Fruit fly (Drosophila melanogaster) whole organism, embryonic: ENCODE results near the gene Hr83.
A peak's percentile ranks its signal among the peaks of the same experiment; 100 is the strongest.

Source experiments
- Asciz ChIP-seq: fragments of 200-800 bp; sonication (Bioruptor generic); optimal IDR thresholded peaks from 2 replicates; lab custom pipeline; 2017; ENCODE audit warnings: missing biosample characterization, mild to moderate bottlenecking, missing genetic modification characterization, missing genetic modification reagents
- Atf6 ChIP-seq: fragments of 200-800 bp; sonication (Bioruptor generic); IDR thresholded peaks from 2 replicates; pipeline ENCODE4 v1.3.6; 2022; ENCODE audit warnings: missing biosample characterization, missing genetic modification characterization
- C15 ChIP-seq: fragments of 200-800 bp; sonication (Bioruptor generic); IDR thresholded peaks from 3 replicates; pipeline ENCODE4 v1.3.6; 2022; ENCODE audit warnings: missing biosample characterization, missing genetic modification characterization
- CG10979 ChIP-seq: fragments of 200-800 bp; sonication (Bioruptor generic); optimal IDR thresholded peaks from 2 replicates; lab custom pipeline; 2018; ENCODE audit warnings: missing biosample characterization, mild to moderate bottlenecking, missing genetic modification characterization, moderate library complexity
- CG11696 ChIP-seq: fragments of 200-800 bp; sonication (Bioruptor generic); IDR thresholded peaks from 2 replicates; pipeline ENCODE4 v1.3.6; 2022; ENCODE audit warnings: missing biosample characterization, missing genetic modification characterization
- CG13123 ChIP-seq: fragments of 200-800 bp; sonication (Bioruptor generic); optimal IDR thresholded peaks from 2 replicates; lab custom pipeline; 2016; ENCODE audit warnings: missing biosample characterization, missing genetic modification characterization
- CG14860 ChIP-seq: fragments of 200-800 bp; sonication (Bioruptor generic); IDR thresholded peaks from 3 replicates; pipeline ENCODE4 v1.3.6; 2022; ENCODE audit warnings: missing biosample characterization, missing genetic modification characterization; ENCODE audit not compliant: partially characterized antibody
- CG15073 ChIP-seq: fragments of 200-800 bp; sonication (Bioruptor generic); optimal IDR thresholded peaks from 2 replicates; lab custom pipeline; 2016; ENCODE audit warnings: missing biosample characterization, missing genetic modification characterization
- CG15479 ChIP-seq: fragments of 200-800 bp; sonication (Bioruptor generic); optimal IDR thresholded peaks from 3 replicates; lab custom pipeline; 2019; ENCODE audit warnings: missing biosample characterization, mild to moderate bottlenecking, missing genetic modification characterization, moderate library complexity
- CG17359 ChIP-seq: fragments of 200-800 bp; sonication (Bioruptor generic); optimal IDR thresholded peaks from 3 replicates; lab custom pipeline; 2018; ENCODE audit warnings: missing biosample characterization, mild to moderate bottlenecking, missing genetic modification characterization, moderate library complexity
- CG17829 ChIP-seq: fragments of 200-800 bp; optimal IDR thresholded peaks from 2 replicates; lab custom pipeline; 2019; ENCODE audit warnings: missing biosample characterization, mild to moderate bottlenecking, missing genetic modification characterization, moderate library complexity
- CG18476 ChIP-seq: fragments of 200-800 bp; sonication (Bioruptor generic); optimal IDR thresholded peaks from 2 replicates; lab custom pipeline; 2016; ENCODE audit warnings: missing biosample characterization, mild to moderate bottlenecking, missing genetic modification characterization
- CG30403 ChIP-seq: fragments of 200-800 bp; sonication (Bioruptor generic); optimal IDR thresholded peaks from 3 replicates; lab custom pipeline; 2016; ENCODE audit warnings: missing biosample characterization, missing genetic modification characterization
- CG31224 ChIP-seq: fragments of 200-800 bp; sonication (Bioruptor generic); IDR thresholded peaks from 2 replicates; pipeline ENCODE4 v1.3.6; 2022; ENCODE audit warnings: missing biosample characterization, missing genetic modification characterization
- CG32772 ChIP-seq: fragments of 200-800 bp; sonication (Bioruptor generic); IDR thresholded peaks from 2 replicates; pipeline ENCODE4 v1.3.6; 2022; ENCODE audit warnings: missing biosample characterization, missing genetic modification characterization
- CG33557 ChIP-seq: fragments of 200-800 bp; sonication (Bioruptor generic); optimal IDR thresholded peaks from 2 replicates; lab custom pipeline; 2019; ENCODE audit warnings: missing biosample characterization, mild to moderate bottlenecking, missing genetic modification characterization, moderate library complexity
- CG4820 ChIP-seq: fragments of 200-800 bp; sonication (Bioruptor generic); optimal IDR thresholded peaks from 3 replicates; lab custom pipeline; 2016; ENCODE audit warnings: missing biosample characterization, missing genetic modification characterization
- CG5953 ChIP-seq: fragments of 200-800 bp; sonication (Bioruptor generic); IDR thresholded peaks from 2 replicates; pipeline ENCODE4 v1.3.6; 2022; ENCODE audit warnings: missing biosample characterization, missing genetic modification characterization
- CG6765 ChIP-seq: fragments of 200-800 bp; sonication (Bioruptor generic); optimal IDR thresholded peaks from 3 replicates; lab custom pipeline; 2017; ENCODE audit warnings: missing biosample characterization, mild to moderate bottlenecking, missing genetic modification characterization
- CG7745 ChIP-seq: fragments of 200-800 bp; sonication (Bioruptor generic); optimal IDR thresholded peaks from 2 replicates; lab custom pipeline; 2018; ENCODE audit warnings: missing biosample characterization, mild to moderate bottlenecking, missing genetic modification characterization, moderate library complexity
- CG8944 ChIP-seq: fragments of 200-800 bp; sonication (Bioruptor generic); optimal IDR thresholded peaks from 3 replicates; lab custom pipeline; 2016; ENCODE audit warnings: missing biosample characterization, missing genetic modification characterization
- CTCF ChIP-seq: fragments of 200-800 bp; sonication (Bioruptor generic); optimal IDR thresholded peaks from 2 replicates; lab custom pipeline; 2017; ENCODE audit warnings: missing biosample characterization, mild to moderate bottlenecking, missing genetic modification characterization, moderate library complexity
- Eip74EF ChIP-seq, 2 experiments: fragments of 200-800 bp in 1 of 2; fragments of >200 bp in 1 of 2; sonication (Bioruptor generic) in 1 of 2; optimal IDR thresholded peaks; 2 replicates each; lab custom pipeline; 2017 to 2019; ENCODE audit warnings: missing biosample characterization in 2 of 2, missing genetic modification characterization in 2 of 2, mild to moderate bottlenecking in 1 of 2, moderate library complexity in 1 of 2
- Hmr ChIP-seq: fragments of 200-800 bp; sonication (Bioruptor generic); optimal IDR thresholded peaks from 3 replicates; lab custom pipeline; 2017; ENCODE audit warnings: mild to moderate bottlenecking, missing biosample characterization, missing genetic modification reagents, missing genetic modification characterization
- Mad ChIP-seq: fragments of 200-800 bp; sonication (Bioruptor generic); optimal IDR thresholded peaks from 2 replicates; lab custom pipeline; 2016; ENCODE audit warnings: missing biosample characterization, missing genetic modification characterization
- Ptx1 ChIP-seq: fragments of 200-800 bp; sonication (Bioruptor generic); IDR thresholded peaks from 2 replicates; pipeline ENCODE4 v1.3.6; 2022; ENCODE audit warnings: missing biosample characterization, missing genetic modification characterization
- Rx ChIP-seq: fragments of 200-800 bp; sonication (Bioruptor generic); IDR thresholded peaks from 2 replicates; pipeline ENCODE4 v1.3.6; 2022; ENCODE audit warnings: missing biosample characterization, missing genetic modification characterization
- Sox100B ChIP-seq: fragments of 200-800 bp; sonication (Bioruptor generic); optimal IDR thresholded peaks from 3 replicates; lab custom pipeline; 2018; ENCODE audit warnings: missing biosample characterization, mild to moderate bottlenecking, missing genetic modification characterization
- Sry-β ChIP-seq: fragments of 200-800 bp; sonication (Bioruptor generic); optimal IDR thresholded peaks from 2 replicates; lab custom pipeline; 2018; ENCODE audit warnings: missing biosample characterization, mild to moderate bottlenecking, missing genetic modification characterization, moderate library complexity
- ash1 ChIP-seq: fragments of 200-800 bp; sonication (Bioruptor generic); optimal IDR thresholded peaks from 2 replicates; lab custom pipeline; 2018; ENCODE audit warnings: missing biosample characterization, mild to moderate bottlenecking, missing genetic modification characterization
- btn ChIP-seq: fragments of 200-800 bp; sonication (Bioruptor generic); optimal IDR thresholded peaks from 2 replicates; lab custom pipeline; 2016; ENCODE audit warnings: missing biosample characterization, missing genetic modification characterization
- danr ChIP-seq: fragments of 200-800 bp; sonication (Bioruptor generic); IDR thresholded peaks from 2 replicates; pipeline ENCODE4 v1.3.6; 2022; ENCODE audit warnings: missing biosample characterization, missing genetic modification characterization
- dmrt99B ChIP-seq: fragments of 200-800 bp; sonication (Bioruptor generic); optimal IDR thresholded peaks from 2 replicates; lab custom pipeline; 2018; ENCODE audit warnings: missing biosample characterization, mild to moderate bottlenecking, missing genetic modification characterization, moderate library complexity
- fru ChIP-seq: fragments of >200 bp; optimal IDR thresholded peaks from 2 replicates; lab custom pipeline; 2017
- grau ChIP-seq: fragments of 200-800 bp; optimal IDR thresholded peaks from 3 replicates; lab custom pipeline; 2019; ENCODE audit warnings: missing biosample characterization, mild to moderate bottlenecking, missing genetic modification characterization, moderate library complexity
- h ChIP-seq: fragments of >200 bp; optimal IDR thresholded peaks from 2 replicates; lab custom pipeline; 2017
- jing ChIP-seq: fragments of 200-800 bp; sonication (Bioruptor generic); optimal IDR thresholded peaks from 2 replicates; lab custom pipeline; 2018; ENCODE audit warnings: missing biosample characterization, mild to moderate bottlenecking, missing genetic modification characterization
- knrl ChIP-seq: fragments of 200-800 bp; sonication (Bioruptor generic); IDR thresholded peaks from 3 replicates; pipeline ENCODE4 v1.3.6; 2022; ENCODE audit warnings: missing biosample characterization, missing genetic modification characterization; ENCODE audit not compliant: partially characterized antibody
- lbe ChIP-seq: fragments of 200-800 bp; sonication (Bioruptor generic); optimal IDR thresholded peaks from 2 replicates; lab custom pipeline; 2016; ENCODE audit warnings: missing biosample characterization, mild to moderate bottlenecking, missing genetic modification characterization
- lmd ChIP-seq: fragments of 200-800 bp; sonication (Bioruptor generic); IDR thresholded peaks from 2 replicates; pipeline ENCODE4 v1.3.6; 2022; ENCODE audit warnings: missing biosample characterization, missing genetic modification characterization
- onecut ChIP-seq: fragments of 200-800 bp; sonication (Bioruptor generic); IDR thresholded peaks from 2 replicates; pipeline ENCODE4 v1.3.6; 2022; ENCODE audit warnings: missing biosample characterization, missing genetic modification characterization
- repo ChIP-seq: fragments of 200-800 bp; sonication (Bioruptor generic); optimal IDR thresholded peaks from 2 replicates; lab custom pipeline; 2016; ENCODE audit warnings: missing biosample characterization, missing genetic modification characterization
- row ChIP-seq: fragments of 200-800 bp; sonication (Bioruptor generic); IDR thresholded peaks from 3 replicates; pipeline ENCODE4 v1.3.6; 2022; ENCODE audit warnings: missing biosample characterization, missing genetic modification characterization
- sc ChIP-seq, 3 experiments: fragments of >200 bp in 2 of 3; fragments of 200-800 bp in 1 of 3; sonication (Bioruptor generic) in 1 of 3; optimal IDR thresholded peaks; 2 replicates in 2 of 3; 3 replicates in 1 of 3; lab custom pipeline; 2017; ENCODE audit warnings: mild to moderate bottlenecking in 1 of 3, missing biosample characterization in 1 of 3, missing genetic modification characterization in 1 of 3, missing genetic modification reagents in 1 of 3
- shn ChIP-seq: fragments of 200-800 bp; sonication (Bioruptor generic); optimal IDR thresholded peaks from 3 replicates; lab custom pipeline; 2016; ENCODE audit warnings: missing biosample characterization, missing genetic modification characterization
- sim ChIP-seq: fragments of 200-800 bp; sonication (Bioruptor generic); IDR thresholded peaks from 2 replicates; pipeline ENCODE4 v1.3.6; 2022; ENCODE audit warnings: missing biosample characterization, missing genetic modification characterization
- tgo ChIP-seq: fragments of 200-800 bp; sonication (Bioruptor generic); IDR thresholded peaks from 3 replicates; pipeline ENCODE4 v1.3.6; 2022; ENCODE audit warnings: missing biosample characterization, missing genetic modification characterization
- tx ChIP-seq: fragments of 200-800 bp; sonication (Bioruptor generic); optimal IDR thresholded peaks from 2 replicates; lab custom pipeline; 2016; ENCODE audit warnings: missing biosample characterization, missing genetic modification characterization
- zen ChIP-seq: fragments of 200-800 bp; sonication (Bioruptor generic); optimal IDR thresholded peaks from 3 replicates; lab custom pipeline; 2018; ENCODE audit warnings: missing biosample characterization, mild to moderate bottlenecking, missing genetic modification characterization, moderate library complexity
- zen2 ChIP-seq: fragments of 200-800 bp; sonication (Bioruptor generic); IDR thresholded peaks from 3 replicates; pipeline ENCODE4 v1.3.6; 2022; ENCODE audit warnings: missing biosample characterization, missing genetic modification characterization; ENCODE audit not compliant: partially characterized antibody

Gene Hr83

dm6 chr3R:6353624-6354352 lies 4.7 kb downstream of the Hr83 start (continued):
- peak; percentile 68 for TF ChIP-seq CG4820 (GFP tag; lab: Kevin White, UChicago)
- no peak for TF ChIP-seq CTCF (GFP tag; lab: Kevin White, UChicago)
- peak; percentile 42 for TF ChIP-seq CG13123 (GFP tag; lab: Kevin White, UChicago)
- TF ChIP-seq zen2 (GFP tag; lab: Robert Waterston, UW): no peak
- TF ChIP-seq sim (GFP tag; lab: Robert Waterston, UW): peak; percentile 58; the same call in 1 of the 2 replicates
- peak; percentile 18 for TF ChIP-seq repo (GFP tag; lab: Kevin White, UChicago)
- peak; percentile 23 for TF ChIP-seq onecut (GFP tag; lab: Robert Waterston, UW)
- TF ChIP-seq shn (GFP tag; lab: Kevin White, UChicago): peak; percentile 38
- TF ChIP-seq danr (GFP tag; lab: Robert Waterston, UW): peak; percentile 47; the same call in 1 of the 2 replicates
- peak; percentile 72 for TF ChIP-seq CG18476
- no peak for TF ChIP-seq CG31224
- no peak for TF ChIP-seq dmrt99B
- 0 out of 3 replicates have a peak, but pooled peaks have one; percentile 16 for TF ChIP-seq C15 (GFP tag; lab: Robert Waterston, UW)
- TF ChIP-seq row (GFP tag; lab: Robert Waterston, UW): peak; percentile 89
- TF ChIP-seq tgo: peak; percentile 72
- peak; percentile 67 for TF ChIP-seq Ptx1 (GFP tag; lab: Robert Waterston, UW)
- peak; percentile 64 for TF ChIP-seq Asciz
- TF ChIP-seq CG6765 (GFP tag; lab: Kevin White, UChicago): peak; percentile 60
- TF ChIP-seq CG17829 (tag; lab: Kevin White, UChicago): peak; percentile 81
- TF ChIP-seq zen: no peak
- TF ChIP-seq CG30403 (GFP tag; lab: Kevin White, UChicago): peak; percentile 86
- TF ChIP-seq fru: no peak
- peak; percentile 85 for TF ChIP-seq grau (tag; lab: Kevin White, UChicago)
- peak; percentile 58 for TF ChIP-seq CG5953
- TF ChIP-seq CG15479 (GFP tag; lab: Kevin White, UChicago): no peak
- peak in 1 of 2 experiments; percentile 82 for TF ChIP-seq Eip74EF (GFP tag; optimal IDR thresholded peaks at IDR 0.05; lab: Kevin White, UChicago)
- TF ChIP-seq Rx (GFP tag; lab: Robert Waterston, UW): 0 out of 2 replicates have a peak, but pooled peaks have one; percentile 36
- TF ChIP-seq CG8944 (GFP tag; lab: Kevin White, UChicago): peak; percentile 48
- TF ChIP-seq knrl (GFP tag; lab: Robert Waterston, UW): no peak
- no peak for TF ChIP-seq Sry-β (GFP tag; lab: Kevin White, UChicago)
- TF ChIP-seq CG32772 (GFP tag; lab: Robert Waterston, UW): peak; percentile 62
- TF ChIP-seq CG7745 (tag; lab: Kevin White, UChicago): no peak
- TF ChIP-seq Mad (GFP tag; lab: Kevin White, UChicago): peak; percentile 67
- peak; percentile 69 for TF ChIP-seq tx (GFP tag; lab: Kevin White, UChicago)
- peak; percentile 78 for TF ChIP-seq jing
- 0 out of 2 replicates have a peak, but pooled peaks have one; percentile 26 for TF ChIP-seq CG11696
- TF ChIP-seq CG17359: peak; percentile 80
- no peak for TF ChIP-seq h (lab: Kevin White, UChicago)
- TF ChIP-seq Atf6 (GFP tag; lab: Robert Waterston, UW): peak; percentile 64
- peak; percentile 56 for TF ChIP-seq btn
- no peak for TF ChIP-seq ash1 (GFP tag; lab: Kevin White, UChicago)
- TF ChIP-seq CG15073: peak; percentile 14
- TF ChIP-seq CG14860: no peak
- no peak for TF ChIP-seq Hmr (GFP tag; lab: Kevin White, UChicago)
- TF ChIP-seq lbe (GFP tag; lab: Kevin White, UChicago): peak; percentile 19
- peak; percentile 76 for TF ChIP-seq lmd (GFP tag; lab: Robert Waterston, UW)
- TF ChIP-seq Sox100B (GFP tag; lab: Kevin White, UChicago): peak; percentile 92
- peak; percentile 83 for TF ChIP-seq CG10979 (tag; lab: Kevin White, UChicago)
- no peak for TF ChIP-seq CG33557
- TF ChIP-seq sc (optimal IDR thresholded peaks at IDR 0.05; lab: Kevin White, UChicago): no peak
- TF ChIP-seq sc (GFP tag; optimal IDR thresholded peaks at IDR 0.05; lab: Kevin White, UChicago): peak; percentile 82
